Fruit fly (Drosophila melanogaster) whole organism, embryonic: ENCODE measurements around the gene Obp99d.

Experiments used
- Atf-2 ChIP-seq: fragments of 200-800 bp; sonication (Bioruptor generic); optimal IDR thresholded peaks from 2 replicates; lab custom pipeline; 2016; ENCODE audit warnings: missing biosample characterization, missing genetic modification characterization
- CG10543 ChIP-seq: fragments of 200-800 bp; sonication (Bioruptor generic); optimal IDR thresholded peaks from 3 replicates; lab custom pipeline; 2017; ENCODE audit warnings: missing biosample characterization, mild to moderate bottlenecking, missing genetic modification characterization, moderate library complexity
- CG11695 ChIP-seq: fragments of 200-800 bp; sonication (Bioruptor generic); IDR thresholded peaks from 3 replicates; pipeline ENCODE4 v1.3.6; 2022; ENCODE audit warnings: missing biosample characterization, missing genetic modification characterization
- CG12155 ChIP-seq: fragments of 200-800 bp; sonication (Bioruptor generic); optimal IDR thresholded peaks from 3 replicates; lab custom pipeline; 2016; ENCODE audit warnings: missing biosample characterization, missing genetic modification characterization
- CG12659 ChIP-seq: fragments of 200-800 bp; sonication (Bioruptor generic); optimal IDR thresholded peaks from 3 replicates; lab custom pipeline; 2017; ENCODE audit warnings: mild to moderate bottlenecking, missing biosample characterization, missing genetic modification reagents, missing genetic modification characterization
- CG13287 ChIP-seq: fragments of 200-800 bp; sonication (Bioruptor generic); IDR thresholded peaks from 2 replicates; pipeline ENCODE4 v1.3.6; 2022; ENCODE audit warnings: missing biosample characterization, missing genetic modification characterization; ENCODE audit not compliant: partially characterized antibody
- CG1602 ChIP-seq: fragments of 200-800 bp; sonication (Bioruptor generic); optimal IDR thresholded peaks from 3 replicates; lab custom pipeline; 2016; ENCODE audit warnings: missing biosample characterization, missing genetic modification characterization
- CG30403 ChIP-seq: fragments of 200-800 bp; sonication (Bioruptor generic); optimal IDR thresholded peaks from 3 replicates; lab custom pipeline; 2016; ENCODE audit warnings: missing biosample characterization, missing genetic modification characterization
- CG3065 ChIP-seq: fragments of 200-800 bp; sonication (Bioruptor generic); optimal IDR thresholded peaks from 2 replicates; lab custom pipeline; 2016; ENCODE audit warnings: missing biosample characterization, missing genetic modification characterization
- CG4820 ChIP-seq: fragments of 200-800 bp; sonication (Bioruptor generic); optimal IDR thresholded peaks from 3 replicates; lab custom pipeline; 2016; ENCODE audit warnings: missing biosample characterization, missing genetic modification characterization
- CG8359 ChIP-seq: fragments of 200-800 bp; sonication (Bioruptor generic); optimal IDR thresholded peaks from 2 replicates; lab custom pipeline; 2017; ENCODE audit warnings: missing biosample characterization, mild to moderate bottlenecking, missing genetic modification characterization, borderline replicate concordance
- CG9609 ChIP-seq: fragments of 200-800 bp; sonication (Bioruptor generic); optimal IDR thresholded peaks from 3 replicates; lab custom pipeline; 2016; ENCODE audit warnings: missing biosample characterization, missing genetic modification characterization
- CG9727 ChIP-seq: fragments of 200-800 bp; sonication (Bioruptor generic); optimal IDR thresholded peaks from 3 replicates; lab custom pipeline; 2017; ENCODE audit warnings: missing biosample characterization, mild to moderate bottlenecking, missing genetic modification characterization
- D ChIP-seq, 2 experiments: fragments of 200-800 bp in 1 of 2; fragments of >200 bp in 1 of 2; sonication (Bioruptor generic) in 1 of 2; optimal IDR thresholded peaks; 2 replicates in 1 of 2; 3 replicates in 1 of 2; lab custom pipeline; 2017; ENCODE audit warnings: mild to moderate bottlenecking in 1 of 2, missing biosample characterization in 1 of 2, missing genetic modification characterization in 1 of 2, missing genetic modification reagents in 1 of 2
- Dll ChIP-seq: fragments of 200-800 bp; sonication (Bioruptor generic); IDR thresholded peaks from 4 replicates; pipeline ENCODE4 v1.3.6; 2022; ENCODE audit warnings: missing biosample characterization, missing genetic modification characterization; ENCODE audit not compliant: partially characterized antibody
- E2f1 ChIP-seq: fragments of 200-800 bp; sonication (Bioruptor generic); IDR thresholded peaks from 2 replicates; pipeline ENCODE4 v1.3.6; 2022; ENCODE audit warnings: missing biosample characterization, missing genetic modification characterization
- E2f2 ChIP-seq: fragments of 200-800 bp; sonication (Bioruptor generic); IDR thresholded peaks from 2 replicates; pipeline ENCODE4 v1.3.6; 2022; ENCODE audit warnings: missing biosample characterization, missing genetic modification characterization
- Ets65A ChIP-seq: fragments of 200-800 bp; sonication (Bioruptor generic); peaks from one replicate; lab custom pipeline; 2016; ENCODE audit warnings: missing biosample characterization, missing genetic modification characterization
- Gug ChIP-seq: fragments of 200-800 bp; sonication (Bioruptor generic); IDR thresholded peaks from 4 replicates; pipeline ENCODE4 v1.3.6; 2022; ENCODE audit warnings: missing biosample characterization, missing genetic modification characterization
- HLH54F ChIP-seq: fragments of 200-800 bp; sonication (Bioruptor generic); optimal IDR thresholded peaks from 3 replicates; lab custom pipeline; 2016; ENCODE audit warnings: missing biosample characterization, missing genetic modification characterization
- Med ChIP-seq: fragments of 200-800 bp; sonication (Bioruptor generic); peaks from one replicate; lab custom pipeline; 2016; ENCODE audit warnings: missing biosample characterization, missing genetic modification characterization, mild to moderate bottlenecking, inconsistent platforms, moderate library complexity
- Optix ChIP-seq: fragments of 200-800 bp; sonication (Bioruptor generic); IDR thresholded peaks from 3 replicates; pipeline ENCODE4 v1.3.6; 2022; ENCODE audit warnings: missing biosample characterization, missing genetic modification characterization
- Rx ChIP-seq: fragments of 200-800 bp; sonication (Bioruptor generic); IDR thresholded peaks from 2 replicates; pipeline ENCODE4 v1.3.6; 2022; ENCODE audit warnings: missing biosample characterization, missing genetic modification characterization
- TFAM ChIP-seq: fragments of 200-800 bp; sonication (Bioruptor generic); optimal IDR thresholded peaks from 2 replicates; lab custom pipeline; 2017; ENCODE audit warnings: missing biosample characterization, missing genetic modification characterization, inconsistent platforms
- chif ChIP-seq, 2 experiments: fragments of 200-800 bp; sonication (Bioruptor generic); optimal IDR thresholded peaks; 3 replicates each; lab custom pipeline; 2016; ENCODE audit warnings: missing biosample characterization in 2 of 2, missing genetic modification characterization in 2 of 2
- dan ChIP-seq: fragments of 200-800 bp; sonication (Bioruptor generic); IDR thresholded peaks from 2 replicates; pipeline ENCODE4 v1.3.6; 2022; ENCODE audit warnings: missing biosample characterization, missing genetic modification characterization
- disco-r ChIP-seq: fragments of 200-800 bp; sonication (Bioruptor generic); optimal IDR thresholded peaks from 2 replicates; lab custom pipeline; 2016; ENCODE audit warnings: missing biosample characterization, missing genetic modification characterization
- dmrt11E ChIP-seq: fragments of 200-800 bp; sonication (Bioruptor generic); optimal IDR thresholded peaks from 3 replicates; lab custom pipeline; 2018; ENCODE audit warnings: missing biosample characterization, mild to moderate bottlenecking, missing genetic modification characterization, moderate library complexity
- dmrt99B ChIP-seq: fragments of 200-800 bp; sonication (Bioruptor generic); optimal IDR thresholded peaks from 2 replicates; lab custom pipeline; 2018; ENCODE audit warnings: missing biosample characterization, mild to moderate bottlenecking, missing genetic modification characterization, moderate library complexity
- fd3F ChIP-seq: fragments of 200-800 bp; sonication (Bioruptor generic); optimal IDR thresholded peaks from 2 replicates; lab custom pipeline; 2018; ENCODE audit warnings: missing biosample characterization, mild to moderate bottlenecking, missing genetic modification characterization, moderate library complexity
- fd64A ChIP-seq: fragments of 200-800 bp; sonication (Bioruptor generic); optimal IDR thresholded peaks from 3 replicates; lab custom pipeline; 2018; ENCODE audit warnings: missing biosample characterization, mild to moderate bottlenecking, missing genetic modification characterization
- fd96Cb ChIP-seq: fragments of 200-800 bp; sonication (Bioruptor generic); optimal IDR thresholded peaks from 2 replicates; lab custom pipeline; 2018; ENCODE audit warnings: missing biosample characterization, mild to moderate bottlenecking, missing genetic modification characterization, moderate library complexity
- ham ChIP-seq: fragments of 200-800 bp; sonication (Bioruptor generic); IDR thresholded peaks from 2 replicates; pipeline ENCODE4 v1.3.6; 2022; ENCODE audit warnings: missing biosample characterization, missing genetic modification characterization
- klu ChIP-seq: fragments of 200-800 bp; sonication (Bioruptor generic); IDR thresholded peaks from 2 replicates; pipeline ENCODE4 v1.3.6; 2022; ENCODE audit warnings: missing biosample characterization, missing genetic modification characterization
- luna ChIP-seq: fragments of 200-800 bp; sonication (Bioruptor generic); optimal IDR thresholded peaks from 2 replicates; lab custom pipeline; 2016; ENCODE audit warnings: missing biosample characterization, missing genetic modification characterization
- pb ChIP-seq: fragments of 200-800 bp; sonication (Bioruptor generic); optimal IDR thresholded peaks from 3 replicates; lab custom pipeline; 2016; ENCODE audit warnings: missing biosample characterization, missing genetic modification characterization
- salm ChIP-seq: fragments of 200-800 bp; sonication (Bioruptor generic); optimal IDR thresholded peaks from 2 replicates; lab custom pipeline; 2018; ENCODE audit warnings: missing biosample characterization, mild to moderate bottlenecking, missing genetic modification characterization
- shn ChIP-seq: fragments of 200-800 bp; sonication (Bioruptor generic); optimal IDR thresholded peaks from 3 replicates; lab custom pipeline; 2016; ENCODE audit warnings: missing biosample characterization, missing genetic modification characterization
- sna ChIP-seq: fragments of 200-800 bp; sonication (Bioruptor generic); IDR thresholded peaks from 2 replicates; pipeline ENCODE4 v1.3.6; 2022; ENCODE audit warnings: missing biosample characterization, missing genetic modification characterization; ENCODE audit not compliant: partially characterized antibody
- so ChIP-seq: fragments of 200-800 bp; sonication (Bioruptor generic); IDR thresholded peaks from 3 replicates; pipeline ENCODE4 v1.3.6; 2022; ENCODE audit warnings: missing biosample characterization, missing genetic modification characterization
- sug ChIP-seq: fragments of 200-800 bp; optimal IDR thresholded peaks from 2 replicates; lab custom pipeline; 2019; ENCODE audit warnings: missing biosample characterization, mild to moderate bottlenecking, missing genetic modification characterization, moderate library complexity
- tll ChIP-seq, 2 experiments: fragments of 200-800 bp in 1 of 2; fragments of >200 bp in 1 of 2; sonication (Bioruptor generic) in 1 of 2; optimal IDR thresholded peaks; 2 replicates each; lab custom pipeline; 2017 to 2019; ENCODE audit warnings: missing biosample characterization in 2 of 2, missing genetic modification characterization in 2 of 2, mild to moderate bottlenecking in 1 of 2, moderate library complexity in 1 of 2
- trh ChIP-seq: fragments of 200-800 bp; sonication (Bioruptor generic); optimal IDR thresholded peaks from 2 replicates; lab custom pipeline; 2016; ENCODE audit warnings: missing biosample characterization, missing genetic modification characterization
- vvl ChIP-seq: fragments of 200-800 bp; sonication (Bioruptor generic); IDR thresholded peaks from 2 replicates; pipeline ENCODE4 v1.3.6; 2022; ENCODE audit warnings: missing biosample characterization, missing genetic modification characterization
- z ChIP-seq: fragments of 200-800 bp; sonication (Bioruptor generic); IDR thresholded peaks from 3 replicates; pipeline ENCODE4 v1.3.6; 2022; ENCODE audit warnings: missing biosample characterization, missing genetic modification characterization
- zf30C ChIP-seq: fragments of 200-800 bp; sonication (Bioruptor generic); optimal IDR thresholded peaks from 3 replicates; lab custom pipeline; 2018; ENCODE audit warnings: missing biosample characterization, mild to moderate bottlenecking, missing genetic modification characterization
- zfh1 ChIP-seq: fragments of 200-800 bp; sonication (Bioruptor generic); IDR thresholded peaks from 3 replicates; pipeline ENCODE4 v1.3.6; 2022; ENCODE audit warnings: missing biosample characterization, missing genetic modification characterization

Obp99d gene

DNA sequence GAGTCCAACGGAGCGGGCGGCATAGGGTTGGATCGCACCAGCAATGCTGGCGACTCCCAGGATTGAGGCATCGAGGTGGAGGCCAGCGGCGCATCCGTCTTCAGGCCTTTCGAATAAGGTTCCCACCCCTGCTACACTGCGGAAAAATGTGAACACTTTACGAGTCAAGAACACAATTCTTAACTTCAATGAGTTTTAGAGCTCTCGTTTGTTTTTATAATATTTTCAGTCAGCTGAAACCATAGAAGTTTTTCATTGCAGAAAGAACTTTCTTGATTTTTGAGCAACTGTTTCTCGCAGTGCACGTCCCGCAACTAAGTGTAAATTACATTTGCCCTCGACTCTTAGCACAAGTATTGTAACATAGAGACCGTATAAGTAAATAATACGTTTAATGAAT, 17.9 kb upstream of the Obp99d start (continued):
- TF ChIP-seq CG12155 (GFP tag; lab: Kevin White, UChicago): no peak

DNA sequence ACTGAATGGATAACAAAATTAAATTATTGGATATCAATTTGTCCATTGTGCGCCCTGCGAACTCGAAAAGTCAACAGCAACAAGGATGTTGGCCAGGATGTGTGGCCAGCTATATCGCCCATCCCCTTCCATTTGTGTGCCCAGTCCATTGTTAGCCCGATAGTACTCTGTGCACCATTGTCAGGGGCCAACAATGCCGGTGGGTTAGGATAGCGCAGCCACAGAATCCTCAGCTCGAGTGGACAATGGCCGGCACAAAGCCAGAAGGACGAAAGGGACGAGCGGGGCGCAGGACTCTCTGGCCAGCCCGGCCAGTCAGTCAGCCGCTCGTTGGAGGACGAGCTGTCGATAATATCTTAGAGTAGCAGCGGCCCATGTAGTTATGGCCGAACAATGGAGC, 16.5 kb upstream of the Obp99d start:
- TF ChIP-seq CG30403 (GFP tag; lab: Kevin White, UChicago) (no peak), tll (GFP tag; optimal IDR thresholded peaks at IDR 0.05; lab: Kevin White, UChicago) (peak in 1 of 2 experiments; percentile 41), Ets65A (GFP tag; lab: Kevin White, UChicago) (peak; percentile 56), D (optimal IDR thresholded peaks at IDR 0.05; lab: Kevin White, UChicago) (peak; percentile 94), D (GFP tag; optimal IDR thresholded peaks at IDR 0.05; lab: Kevin White, UChicago) (no peak)
- TF ChIP-seq, all 482 proteins: peak for 3

DNA sequence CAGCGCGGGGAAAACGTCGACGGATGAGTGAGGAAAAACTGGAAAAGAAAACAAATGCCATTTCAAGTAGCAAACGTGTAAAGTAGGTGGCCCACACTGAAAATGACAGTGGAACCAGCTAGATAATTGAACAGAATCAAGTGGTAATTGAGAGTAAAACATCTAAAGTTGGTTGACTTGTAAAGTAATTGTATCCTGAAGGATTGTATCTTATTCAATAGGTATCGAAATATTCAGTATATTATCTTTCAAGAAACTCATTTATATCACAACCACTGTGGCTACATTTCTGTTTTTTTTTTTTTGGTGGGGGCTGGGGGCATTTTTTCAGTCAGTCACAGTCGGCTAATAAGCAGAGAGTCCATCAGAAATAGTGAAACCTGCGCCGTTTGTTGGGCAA, 15.1 kb upstream of the Obp99d start:
- no peak for TF ChIP-seq CG10543 (GFP tag; lab: Kevin White, UChicago)
- no peak for TF ChIP-seq CG1602 (GFP tag; lab: Kevin White, UChicago)
- no peak for TF ChIP-seq zf30C
- no peak for TF ChIP-seq CG8359 (GFP tag; lab: Kevin White, UChicago)
- TF ChIP-seq CG4820 (GFP tag; lab: Kevin White, UChicago): no peak
- TF ChIP-seq dmrt99B (tag; lab: Kevin White, UChicago): peak; percentile 62
- peak; percentile 86 for TF ChIP-seq vvl (GFP tag; lab: Robert Waterston, UW)
- TF ChIP-seq TFAM (GFP tag; lab: Kevin White, UChicago): no peak
- no peak for TF ChIP-seq ham
- no peak for TF ChIP-seq CG13287 (GFP tag; lab: Robert Waterston, UW)
- TF ChIP-seq sna (GFP tag; lab: Robert Waterston, UW): no peak
- no peak; the same call in 1 of the 2 replicates for TF ChIP-seq Rx
- no peak for TF ChIP-seq Dll (GFP tag; lab: Robert Waterston, UW)
- TF ChIP-seq fd96Cb (tag; lab: Kevin White, UChicago): no peak
- no peak for TF ChIP-seq klu (GFP tag; lab: Robert Waterston, UW)
- no peak for TF ChIP-seq HLH54F (GFP tag; lab: Kevin White, UChicago)
- no peak for TF ChIP-seq Atf-2 (GFP tag; lab: Kevin White, UChicago)
- TF ChIP-seq Optix: peak; percentile 27; the same call in 1 of the 3 replicates
- no peak for TF ChIP-seq CG9609 (GFP tag; lab: Kevin White, UChicago)
- TF ChIP-seq so: peak; percentile 26; the same call in 1 of the 3 replicates
- no peak for TF ChIP-seq disco-r
- TF ChIP-seq zfh1: peak; percentile 72
- peak; percentile 1 for TF ChIP-seq pb
- no peak for TF ChIP-seq fd64A (GFP tag; lab: Kevin White, UChicago)
- no peak for TF ChIP-seq CG3065
- TF ChIP-seq chif (GFP tag; optimal IDR thresholded peaks at IDR 0.05; lab: Kevin White, UChicago): peak in 1 of 2 experiments; percentile 16
- no peak for TF ChIP-seq sug (tag; lab: Kevin White, UChicago)
- no peak for TF ChIP-seq Gug (GFP tag; lab: Robert Waterston, UW)
- TF ChIP-seq CG12659: no peak
- peak; percentile 78 for TF ChIP-seq Med (GFP tag; lab: Kevin White, UChicago)
- peak; percentile 65; the same call in 1 of the 2 replicates for TF ChIP-seq dan (GFP tag; lab: Robert Waterston, UW)
- TF ChIP-seq z (GFP tag; lab: Robert Waterston, UW): no peak
- TF ChIP-seq CG11695 (GFP tag; lab: Robert Waterston, UW): peak; percentile 61; the same call in 2 of the 3 replicates
- 0 out of 2 replicates have a peak, but pooled peaks have one; percentile 8 for TF ChIP-seq E2f2 (GFP tag; lab: Robert Waterston, UW)
- TF ChIP-seq luna (GFP tag; lab: Kevin White, UChicago): no peak
- peak; percentile 3 for TF ChIP-seq salm
- TF ChIP-seq dmrt11E (tag; lab: Kevin White, UChicago): peak; percentile 37
- TF ChIP-seq E2f1 (GFP tag; lab: Robert Waterston, UW): peak; percentile 50
- no peak for TF ChIP-seq shn
- TF ChIP-seq trh (GFP tag; lab: Kevin White, UChicago): no peak
- TF ChIP-seq fd3F (GFP tag; lab: Kevin White, UChicago): no peak
- peak; percentile 25 for TF ChIP-seq CG9727
